Worm (Caenorhabditis elegans) whole organism, L1 larva: ENCODE measurements around the gene skat-1.

ENCODE experiments used
- C04F5.9 ChIP-seq: sonication (generic microtip); optimal IDR thresholded peaks from 2 replicates; lab custom pipeline; 2016; ENCODE audit warnings: missing genetic modification characterization, missing compliant biosample characterization
- C16A3.4 ChIP-seq: fragments of 150-350 bp; optimal IDR thresholded peaks from 2 replicates; lab custom pipeline; 2014; ENCODE audit warnings: missing biosample characterization, missing genetic modification characterization
- C34B4.2 ChIP-seq: sonication (generic microtip); optimal IDR thresholded peaks from 2 replicates; lab custom pipeline; 2017; ENCODE audit warnings: mild to moderate bottlenecking, missing genetic modification characterization, missing compliant biosample characterization
- F16B12.6 ChIP-seq: fragments of 150-350 bp; optimal IDR thresholded peaks from 2 replicates; lab custom pipeline; 2014; ENCODE audit warnings: missing biosample characterization, missing genetic modification characterization
- aly-2 ChIP-seq: fragments of 150-350 bp; optimal IDR thresholded peaks from 2 replicates; lab custom pipeline; 2014; ENCODE audit warnings: missing biosample characterization, missing genetic modification characterization
- ama-1 ChIP-seq: fragments of 150-350 bp; optimal IDR thresholded peaks from 2 replicates; lab custom pipeline; 2014
- blmp-1 ChIP-seq: fragments of 150-350 bp; optimal IDR thresholded peaks from 2 replicates; lab custom pipeline; 2014; ENCODE audit warnings: missing biosample characterization, missing genetic modification characterization
- ceh-90 ChIP-seq: sonication (generic microtip); optimal IDR thresholded peaks from 2 replicates; lab custom pipeline; 2016; ENCODE audit warnings: missing genetic modification characterization, missing compliant biosample characterization
- ces-1 ChIP-seq: fragments of 150-350 bp; optimal IDR thresholded peaks from 2 replicates; lab custom pipeline; 2014; ENCODE audit warnings: missing biosample characterization, missing genetic modification reagents, missing genetic modification characterization
- dpl-1 ChIP-seq, 3 experiments: fragments of 150-350 bp in 2 of 3; sonication (generic microtip) in 1 of 3; optimal IDR thresholded peaks; 2 replicates each; lab custom pipeline; 2014 to 2017; ENCODE audit warnings: missing biosample characterization in 3 of 3, missing genetic modification characterization in 3 of 3, missing genetic modification reagents in 3 of 3
- dsc-1 ChIP-seq: sonication (generic microtip); optimal IDR thresholded peaks from 2 replicates; lab custom pipeline; 2016; ENCODE audit warnings: mild to moderate bottlenecking, missing genetic modification characterization, missing compliant biosample characterization
- efl-1 ChIP-seq, 4 experiments: fragments of 150-350 bp; optimal IDR thresholded peaks in 3 of 4; peaks in 1 of 4; 1 replicate in 1 of 4; 2 replicates in 3 of 4; lab custom pipeline; 2014; ENCODE audit warnings: missing biosample characterization in 2 of 4, missing genetic modification characterization in 2 of 4, missing genetic modification reagents in 2 of 4
- egl-27 ChIP-seq, 2 experiments: fragments of 150-350 bp in 1 of 2; sonication (generic microtip); optimal IDR thresholded peaks; 3 replicates each; lab custom pipeline; 2017 to 2018; ENCODE audit warnings: missing biosample characterization in 2 of 2, missing genetic modification characterization in 2 of 2, missing genetic modification reagents in 2 of 2
- elt-2 ChIP-seq: sonication (generic microtip); optimal IDR thresholded peaks from 2 replicates; lab custom pipeline; 2016; ENCODE audit warnings: missing genetic modification characterization, mild to moderate bottlenecking, inconsistent platforms, missing compliant biosample characterization, missing genetic modification reagents
- fkh-10 ChIP-seq: sonication (generic microtip); optimal IDR thresholded peaks from 2 replicates; lab custom pipeline; 2017; ENCODE audit warnings: missing biosample characterization, missing genetic modification reagents, missing genetic modification characterization
- fos-1 ChIP-seq: fragments of 150-350 bp; optimal IDR thresholded peaks from 2 replicates; lab custom pipeline; 2014; ENCODE audit warnings: missing biosample characterization, missing genetic modification characterization
- grh-1 ChIP-seq: fragments of 200-800 bp; sonication (Bioruptor generic); IDR thresholded peaks from 2 replicates; pipeline ENCODE4 v1.3.6; 2022; ENCODE audit warnings: missing genetic modification reagents, missing genetic modification characterization, missing compliant biosample characterization
- irx-1 ChIP-seq: sonication (generic microtip); optimal IDR thresholded peaks from 2 replicates; lab custom pipeline; 2016; ENCODE audit warnings: missing genetic modification characterization, missing compliant biosample characterization
- isw-1 ChIP-seq: fragments of 200-800 bp; sonication (Bioruptor generic); IDR thresholded peaks from 2 replicates; pipeline ENCODE4 v1.3.6; 2022; ENCODE audit warnings: missing genetic modification characterization, missing compliant biosample characterization
- lin-13 ChIP-seq: fragments of 150-350 bp; optimal IDR thresholded peaks from 2 replicates; lab custom pipeline; 2014; ENCODE audit warnings: missing biosample characterization, missing genetic modification reagents, missing genetic modification characterization
- lin-39 ChIP-seq: fragments of 150-350 bp; optimal IDR thresholded peaks from 2 replicates; lab custom pipeline; 2014; ENCODE audit warnings: missing biosample characterization, missing genetic modification reagents, missing genetic modification characterization
- lir-3 ChIP-seq: sonication (generic microtip); optimal IDR thresholded peaks from 2 replicates; lab custom pipeline; 2016; ENCODE audit warnings: mild to moderate bottlenecking, missing genetic modification characterization, moderate library complexity, missing compliant biosample characterization; ENCODE audit not compliant: poor library complexity
- lsy-2 ChIP-seq, 2 experiments: fragments of 150-350 bp; optimal IDR thresholded peaks; 2 replicates each; lab custom pipeline; 2014; ENCODE audit warnings: missing biosample characterization in 2 of 2, missing genetic modification characterization in 2 of 2
- mab-9 ChIP-seq: fragments of 200-800 bp; sonication (Bioruptor generic); IDR thresholded peaks from 2 replicates; pipeline ENCODE4 v1.3.6; 2022; ENCODE audit warnings: missing genetic modification reagents, missing genetic modification characterization, missing compliant biosample characterization
- mdl-1 ChIP-seq, 2 experiments: fragments of 150-350 bp; optimal IDR thresholded peaks; 2 replicates each; lab custom pipeline; 2014 to 2017; ENCODE audit warnings: missing biosample characterization in 2 of 2, missing genetic modification characterization in 2 of 2, inconsistent platforms in 1 of 2
- mef-2 ChIP-seq: fragments of 150-350 bp; optimal IDR thresholded peaks from 2 replicates; lab custom pipeline; 2014; ENCODE audit warnings: missing biosample characterization, missing genetic modification characterization
- mep-1 ChIP-seq: fragments of 150-350 bp; optimal IDR thresholded peaks from 2 replicates; lab custom pipeline; 2014; ENCODE audit warnings: missing biosample characterization, missing genetic modification characterization
- nhr-11 ChIP-seq: fragments of 150-350 bp; optimal IDR thresholded peaks from 2 replicates; lab custom pipeline; 2014; ENCODE audit warnings: missing biosample characterization, missing genetic modification characterization
- nhr-12 ChIP-seq: sonication (generic microtip); optimal IDR thresholded peaks from 2 replicates; lab custom pipeline; 2017; ENCODE audit warnings: missing biosample characterization, missing genetic modification characterization
- nhr-19 ChIP-seq: fragments of 200-800 bp; sonication (Bioruptor generic); conservative IDR thresholded peaks from 2 replicates; pipeline ENCODE4 v1.3.6; 2022; ENCODE audit warnings: missing genetic modification characterization, missing compliant biosample characterization
- nhr-237 ChIP-seq: fragments of 150-350 bp; optimal IDR thresholded peaks from 2 replicates; lab custom pipeline; 2014; ENCODE audit warnings: missing biosample characterization, missing genetic modification characterization
- nhr-28 ChIP-seq: fragments of 150-350 bp; optimal IDR thresholded peaks from 2 replicates; lab custom pipeline; 2014; ENCODE audit warnings: missing biosample characterization, missing genetic modification characterization
- nhr-47 ChIP-seq: sonication (generic microtip); optimal IDR thresholded peaks from 2 replicates; lab custom pipeline; 2016; ENCODE audit warnings: mild to moderate bottlenecking, missing genetic modification characterization, moderate library complexity, missing compliant biosample characterization
- nhr-71 ChIP-seq: sonication (generic microtip); optimal IDR thresholded peaks from 2 replicates; lab custom pipeline; 2016; ENCODE audit warnings: mild to moderate bottlenecking, missing genetic modification characterization, moderate library complexity, missing compliant biosample characterization
- nhr-76 ChIP-seq: sonication (generic microtip); optimal IDR thresholded peaks from 2 replicates; lab custom pipeline; 2017; ENCODE audit warnings: missing biosample characterization, missing genetic modification characterization
- nhr-84 ChIP-seq: sonication (generic microtip); optimal IDR thresholded peaks from 2 replicates; lab custom pipeline; 2017; ENCODE audit warnings: missing biosample characterization, missing genetic modification characterization
- nhr-85 ChIP-seq: sonication (generic microtip); peaks from one replicate; lab custom pipeline; 2016; ENCODE audit warnings: missing genetic modification characterization, inconsistent platforms, missing compliant biosample characterization
- nhr-90 ChIP-seq: sonication (generic microtip); optimal IDR thresholded peaks from 2 replicates; lab custom pipeline; 2016; ENCODE audit warnings: mild to moderate bottlenecking, missing genetic modification characterization, missing compliant biosample characterization; ENCODE audit not compliant: poor library complexity
- pag-3 ChIP-seq: sonication (generic microtip); optimal IDR thresholded peaks from 2 replicates; lab custom pipeline; 2017; ENCODE audit warnings: missing genetic modification characterization, mild to moderate bottlenecking, missing compliant biosample characterization, antibody characterized with exemption, borderline replicate concordance; ENCODE audit not compliant: insufficient read depth
- pax-3 ChIP-seq: fragments of 200-800 bp; sonication (Bioruptor generic); optimal IDR thresholded peaks from 2 replicates; lab custom pipeline; 2018; ENCODE audit warnings: mild to moderate bottlenecking, missing genetic modification characterization, moderate library complexity, missing compliant biosample characterization
- pqm-1 ChIP-seq: sonication (generic microtip); optimal IDR thresholded peaks from 3 replicates; lab custom pipeline; 2017; ENCODE audit warnings: missing biosample characterization, missing genetic modification characterization
- rnt-1 ChIP-seq: sonication (generic microtip); optimal IDR thresholded peaks from 2 replicates; lab custom pipeline; 2016; ENCODE audit warnings: mild to moderate bottlenecking, missing genetic modification characterization, moderate library complexity, missing compliant biosample characterization
- skn-1 ChIP-seq: fragments of 150-350 bp; optimal IDR thresholded peaks from 2 replicates; lab custom pipeline; 2014; ENCODE audit warnings: missing biosample characterization, missing genetic modification characterization
- snu-23 ChIP-seq: sonication (generic microtip); optimal IDR thresholded peaks from 2 replicates; lab custom pipeline; 2016; ENCODE audit warnings: missing genetic modification characterization, missing compliant biosample characterization
- sox-4 ChIP-seq: sonication (generic microtip); optimal IDR thresholded peaks from 2 replicates; lab custom pipeline; 2016; ENCODE audit warnings: missing genetic modification characterization, missing compliant biosample characterization
- sup-37 ChIP-seq: fragments of 200-800 bp; sonication (Bioruptor generic); optimal IDR thresholded peaks from 2 replicates; lab custom pipeline; 2018; ENCODE audit warnings: mild to moderate bottlenecking, missing genetic modification characterization, missing compliant biosample characterization
- swsn-7 ChIP-seq: sonication (generic microtip); optimal IDR thresholded peaks from 2 replicates; lab custom pipeline; 2016; ENCODE audit warnings: missing genetic modification characterization, missing compliant biosample characterization
- unc-130 ChIP-seq: fragments of 150-350 bp; optimal IDR thresholded peaks from 2 replicates; lab custom pipeline; 2017; ENCODE audit warnings: missing biosample characterization, missing genetic modification characterization, inconsistent platforms
- unc-86 ChIP-seq: sonication (generic microtip); optimal IDR thresholded peaks from 2 replicates; lab custom pipeline; 2016; ENCODE audit warnings: missing genetic modification characterization, missing compliant biosample characterization
- unc-98 ChIP-seq: fragments of 200-800 bp; sonication (Bioruptor generic); IDR thresholded peaks from 2 replicates; pipeline ENCODE4 v1.3.6; 2022; ENCODE audit warnings: missing genetic modification characterization, missing compliant biosample characterization
- zip-4 ChIP-seq: fragments of 200-800 bp; sonication (Bioruptor generic); optimal IDR thresholded peaks from 2 replicates; lab custom pipeline; 2018; ENCODE audit warnings: mild to moderate bottlenecking, missing genetic modification characterization, moderate library complexity, missing compliant biosample characterization
- ztf-11 ChIP-seq, 2 experiments: sonication (generic microtip); optimal IDR thresholded peaks; 2 replicates each; lab custom pipeline; 2016 to 2017; ENCODE audit warnings: missing genetic modification characterization in 2 of 2, missing biosample characterization in 1 of 2, missing compliant biosample characterization in 1 of 2

skat-1 gene

ce11 chrIII:8984412-8984811, 12.2 kb downstream of the skat-1 start:
- TF ChIP-seq blmp-1 (tag; lab: Kevin White, UChicago) (peak; percentile 51), nhr-90 (no peak), elt-2 (peak; percentile 7), nhr-237 (tag; lab: Kevin White, UChicago) (no peak)
- TF ChIP-seq, all 84 proteins: peak for 2

ce11 chrIII:8983811-8984210, 12.8 kb downstream of the skat-1 start:
- TF ChIP-seq snu-23 (GFP tag; lab: Kevin White, UChicago) = peak; percentile 35
- TF ChIP-seq unc-130 = no peak
- no peak for TF ChIP-seq irx-1 (tag; lab: Kevin White, UChicago)
- TF ChIP-seq nhr-76 = no peak
- TF ChIP-seq ces-1 = no peak
- TF ChIP-seq nhr-47 = no peak
- TF ChIP-seq grh-1 (GFP tag; lab: Robert Waterston, UW) = no peak
- TF ChIP-seq C34B4.2 (tag; lab: Kevin White, UChicago) = no peak
- TF ChIP-seq lin-13 (GFP tag; lab: Kevin White, UChicago) = no peak
- TF ChIP-seq mab-9 = no peak
- TF ChIP-seq ceh-90 (tag; lab: Kevin White, UChicago) = no peak
- TF ChIP-seq swsn-7 (tag; lab: Kevin White, UChicago) = no peak
- TF ChIP-seq sox-4 (tag; lab: Kevin White, UChicago) = no peak
- TF ChIP-seq F16B12.6 = no peak
- peak; percentile 40 for TF ChIP-seq lir-3
- no peak for TF ChIP-seq ztf-11 (tag; optimal IDR thresholded peaks at IDR 0.05; lab: Kevin White, UChicago)
- TF ChIP-seq lin-39 (tag; lab: Kevin White, UChicago) = no peak
- TF ChIP-seq nhr-12 (tag; lab: Kevin White, UChicago) = no peak
- peak in 1 of 2 experiments; percentile 87 for TF ChIP-seq mdl-1 (tag; optimal IDR thresholded peaks at IDR 0.05; lab: Kevin White, UChicago)
- TF ChIP-seq zip-4 = no peak
- TF ChIP-seq nhr-71 (tag; lab: Kevin White, UChicago) = peak; percentile 50
- peak; percentile 25 for TF ChIP-seq mep-1 (tag; lab: Kevin White, UChicago)
- TF ChIP-seq pax-3 (tag; lab: Kevin White, UChicago) = no peak
- TF ChIP-seq nhr-28 (tag; lab: Kevin White, UChicago) = no peak
- no peak for TF ChIP-seq dsc-1 (tag; lab: Kevin White, UChicago)
- no peak for TF ChIP-seq unc-86 (tag; lab: Kevin White, UChicago)
- TF ChIP-seq fos-1 (tag; lab: Kevin White, UChicago) = no peak
- TF ChIP-seq aly-2 (tag; lab: Kevin White, UChicago) = no peak
- no peak for TF ChIP-seq rnt-1 (tag; lab: Kevin White, UChicago)
- TF ChIP-seq C04F5.9 = no peak
- TF ChIP-seq pqm-1 (tag; lab: Kevin White, UChicago) = no peak
- TF ChIP-seq egl-27 (tag; optimal IDR thresholded peaks at IDR 0.05; lab: Kevin White, UChicago) = no peak
- peak; percentile 1 for TF ChIP-seq C16A3.4 (tag; lab: Kevin White, UChicago)
- TF ChIP-seq nhr-84 = no peak
- peak; percentile 69 for TF ChIP-seq nhr-85
- no peak for TF ChIP-seq efl-1 (optimal IDR thresholded peaks at IDR 0.05; lab: Kevin White, UChicago)
- TF ChIP-seq efl-1 (GFP tag; optimal IDR thresholded peaks at IDR 0.05 in 1 of 2; lab: Kevin White, UChicago) = peak in 1 of 2 experiments; percentile 91
- no peak for TF ChIP-seq mef-2 (tag; lab: Kevin White, UChicago)
- TF ChIP-seq nhr-11 (tag; lab: Kevin White, UChicago) = no peak
- peak; percentile 36; the same call in 1 of the 2 replicates for TF ChIP-seq nhr-19
- no peak for TF ChIP-seq pag-3 (tag; lab: Kevin White, UChicago)
- TF ChIP-seq sup-37 (GFP tag; lab: Kevin White, UChicago) = no peak
- peak in 1 of 3 experiments; percentile 20 for TF ChIP-seq dpl-1 (GFP tag; optimal IDR thresholded peaks at IDR 0.05; lab: Kevin White, UChicago)
- TF ChIP-seq lsy-2 (tag; optimal IDR thresholded peaks at IDR 0.05; lab: Kevin White, UChicago) = peak in 1 of 2 experiments; percentile 46
- peak; percentile 23 for TF ChIP-seq skn-1
- no peak for TF ChIP-seq fkh-10 (GFP tag; lab: Kevin White, UChicago)
- TF ChIP-seq isw-1 (GFP tag; lab: Robert Waterston, UW) = no peak
- TF ChIP-seq ama-1 = no peak
- no peak for TF ChIP-seq unc-98
